Fruit fly (Drosophila melanogaster): Measurements from ENCODE around the gene FASN1.

Gene FASN1

DNA sequence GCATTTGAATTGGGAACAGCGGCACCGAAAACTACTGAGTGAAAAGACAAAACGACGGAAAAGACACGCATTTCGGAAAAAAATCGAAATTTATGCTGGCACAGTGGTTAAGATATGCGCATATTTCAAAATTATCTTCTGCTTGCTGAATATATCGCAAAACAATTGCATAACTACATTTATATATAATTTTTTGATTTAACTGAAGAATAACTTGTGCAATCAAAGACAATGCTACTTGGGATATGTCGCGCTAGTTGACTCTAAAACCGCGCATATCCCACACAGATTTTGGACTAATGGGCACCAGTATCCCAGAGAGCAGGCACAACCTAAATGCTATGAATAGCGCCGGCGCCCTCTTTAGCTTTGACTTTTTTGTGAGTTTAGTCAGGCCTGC lies 44.4 kb downstream of the FASN1 start (continued):
- no peak for TF ChIP-seq Opbp (GFP tag; IDR thresholded peaks at IDR 0.05; ENCODE audit: partially characterized antibody)
- no peak for TF ChIP-seq CG6175 (GFP tag; IDR thresholded peaks at IDR 0.05)
- peak; percentile 57 for TF ChIP-seq CG2678 (tag; optimal IDR thresholded peaks at IDR 0.05)
- peak; percentile 31; the same call in 1 of the 2 replicates for TF ChIP-seq CG6272 (GFP tag; IDR thresholded peaks at IDR 0.05)
- TF ChIP-seq Spps (tag; optimal IDR thresholded peaks at IDR 0.05), result no peak
- TF ChIP-seq CG10321 (GFP tag; IDR thresholded peaks at IDR 0.05), result no peak
- no peak for TF ChIP-seq CG2120 (GFP tag; optimal IDR thresholded peaks at IDR 0.05)
- no peak for TF ChIP-seq run (tag; optimal IDR thresholded peaks at IDR 0.05)
- TF ChIP-seq Jarid2 (GFP tag; optimal IDR thresholded peaks at IDR 0.05), result no peak
- TF ChIP-seq D (optimal IDR thresholded peaks at IDR 0.05), result no peak
- TF ChIP-seq D (GFP tag; optimal IDR thresholded peaks at IDR 0.05), result peak; percentile 43
- no peak for TF ChIP-seq Sin3A (optimal IDR thresholded peaks at IDR 0.05)
- TF ChIP-seq cas (GFP tag; IDR thresholded peaks at IDR 0.05), result no peak
- TF ChIP-seq Ravus (GFP tag; IDR thresholded peaks at IDR 0.05), result no peak; the same call in 1 of the 2 replicates
- no peak for TF ChIP-seq vnd (GFP tag; IDR thresholded peaks at IDR 0.05; ENCODE audit: partially characterized antibody)
- no peak for TF ChIP-seq CG1233 (GFP tag; optimal IDR thresholded peaks at IDR 0.05)
- TF ChIP-seq bcd (GFP tag; optimal IDR thresholded peaks at IDR 0.05), result peak; percentile 29
- TF ChIP-seq otp (GFP tag; IDR thresholded peaks at IDR 0.05), result 0 out of 3 replicates have a peak, but pooled peaks have one; percentile 21
- TF ChIP-seq sens-2 (GFP tag; IDR thresholded peaks at IDR 0.05), result no peak
- no peak for TF ChIP-seq btn (GFP tag; optimal IDR thresholded peaks at IDR 0.05)
- TF ChIP-seq fu2 (GFP tag; optimal IDR thresholded peaks at IDR 0.05), result no peak
- peak; percentile 57; the same call in 2 of the 3 replicates for TF ChIP-seq ase (GFP tag; IDR thresholded peaks at IDR 0.05)
- no peak for TF ChIP-seq wek (GFP tag; optimal IDR thresholded peaks at IDR 0.05)
- TF ChIP-seq CG4617 (GFP tag; optimal IDR thresholded peaks at IDR 0.05; ENCODE audit: borderline replicate concordance), result no peak
- no peak for TF ChIP-seq br (optimal IDR thresholded peaks at IDR 0.05)
- TF ChIP-seq CG2202 (tag; optimal IDR thresholded peaks at IDR 0.05), result no peak
- peak; percentile 53; the same call in 1 of the 2 replicates for TF ChIP-seq esg (GFP tag; conservative IDR thresholded peaks at IDR 0.05)
- TF ChIP-seq CG17568 (GFP tag; optimal IDR thresholded peaks at IDR 0.05), result no peak
- peak; percentile 18 for TF ChIP-seq nerfin-1 (tag; optimal IDR thresholded peaks at IDR 0.05)
- TF ChIP-seq ara (GFP tag; IDR thresholded peaks at IDR 0.05), result peak; percentile 54
- no peak for TF ChIP-seq CG5180 (GFP tag; optimal IDR thresholded peaks at IDR 0.05)
- peak; percentile 71 for TF ChIP-seq dysf (GFP tag; IDR thresholded peaks at IDR 0.05)
- no peak for TF ChIP-seq hkb (optimal IDR thresholded peaks at IDR 0.05)
- TF ChIP-seq hkb (GFP tag; IDR thresholded peaks at IDR 0.05), result peak; percentile 70
- TF ChIP-seq sna (GFP tag; IDR thresholded peaks at IDR 0.05; ENCODE audit: partially characterized antibody), result no peak
- TF ChIP-seq lilli (GFP tag; optimal IDR thresholded peaks at IDR 0.05), result peak; percentile 33
- peak; percentile 40; the same call in 2 of the 3 replicates for TF ChIP-seq croc (GFP tag; conservative IDR thresholded peaks at IDR 0.05)
- TF ChIP-seq twi (tag; optimal IDR thresholded peaks at IDR 0.05), result no peak
- no peak for TF ChIP-seq CG30020 (tag; optimal IDR thresholded peaks at IDR 0.05)
- TF ChIP-seq CG7928 (GFP tag; optimal IDR thresholded peaks at IDR 0.05), result no peak
- no peak for TF ChIP-seq sc (optimal IDR thresholded peaks at IDR 0.05)
- no peak for TF ChIP-seq sc (GFP tag; optimal IDR thresholded peaks at IDR 0.05)
- TF ChIP-seq sqz (GFP tag; optimal IDR thresholded peaks at IDR 0.05), result peak; percentile 4
- no peak for TF ChIP-seq Side (GFP tag; optimal IDR thresholded peaks at IDR 0.05)
- no peak for TF ChIP-seq CG11456 (GFP tag; IDR thresholded peaks at IDR 0.05)
- TF ChIP-seq dpn (GFP tag; optimal IDR thresholded peaks at IDR 0.05), result peak; percentile 8 to 26
- TF ChIP-seq bbx (GFP tag; IDR thresholded peaks at IDR 0.05; ENCODE audit: partially characterized antibody), result no peak
- no peak for TF ChIP-seq cato (GFP tag; optimal IDR thresholded peaks at IDR 0.05; ENCODE audit: borderline replicate concordance)
- no peak for TF ChIP-seq org-1 (GFP tag; optimal IDR thresholded peaks at IDR 0.05)
- TF ChIP-seq pfk (GFP tag; optimal IDR thresholded peaks at IDR 0.05), result no peak
- no peak for TF ChIP-seq CrebB (tag; optimal IDR thresholded peaks at IDR 0.05)
- no peak for TF ChIP-seq aop (GFP tag; IDR thresholded peaks at IDR 0.05)
